Fruit fly (Drosophila melanogaster): ENCODE data around the gene CG33223.

dm6 chrX:8481462-8481861 is 2.2 kb downstream of the CG33223 start, which contains the start of gene Cp38:
- TF ChIP-seq CTCF (optimal IDR thresholded peaks at IDR 0.05) (no peak), CG8478 (optimal IDR thresholded peaks at IDR 0.05) (no peak)

All from S2 (cell line).